Worm (Caenorhabditis elegans): ENCODE data around the gene F40G9.6.

- no peak for TF ChIP-seq snpc-4 (tag; optimal IDR thresholded peaks at IDR 0.05)
- TF ChIP-seq M03D4.4 (tag; optimal IDR thresholded peaks at IDR 0.05), result no peak
- TF ChIP-seq unc-39 (tag; optimal IDR thresholded peaks at IDR 0.05), result no peak
- TF ChIP-seq sem-2 (GFP tag; optimal IDR thresholded peaks at IDR 0.05), result no peak
- TF ChIP-seq lin-13 (tag; optimal IDR thresholded peaks at IDR 0.05), result no peak
- TF ChIP-seq nhr-28 (tag; optimal IDR thresholded peaks at IDR 0.05), result no peak
- no peak for TF ChIP-seq elt-1 (tag; optimal IDR thresholded peaks at IDR 0.05; ENCODE audit: borderline replicate concordance, insufficient read depth)
- no peak for TF ChIP-seq drap-1 (GFP tag; optimal IDR thresholded peaks at IDR 0.05)
- TF ChIP-seq lsy-2 (tag; optimal IDR thresholded peaks at IDR 0.05), result no peak
- no peak for TF ChIP-seq mep-1 (tag; optimal IDR thresholded peaks at IDR 0.05)
Observed at ce11 chrIII:194160-194559, 14.8 kb downstream of the F40G9.6 start, which contains the start of gene F40G9.17.
